Fruit fly (Drosophila melanogaster): Measurements from ENCODE around the gene alpha-Man-IIa.

The alpha-Man-IIa gene

DNA sequence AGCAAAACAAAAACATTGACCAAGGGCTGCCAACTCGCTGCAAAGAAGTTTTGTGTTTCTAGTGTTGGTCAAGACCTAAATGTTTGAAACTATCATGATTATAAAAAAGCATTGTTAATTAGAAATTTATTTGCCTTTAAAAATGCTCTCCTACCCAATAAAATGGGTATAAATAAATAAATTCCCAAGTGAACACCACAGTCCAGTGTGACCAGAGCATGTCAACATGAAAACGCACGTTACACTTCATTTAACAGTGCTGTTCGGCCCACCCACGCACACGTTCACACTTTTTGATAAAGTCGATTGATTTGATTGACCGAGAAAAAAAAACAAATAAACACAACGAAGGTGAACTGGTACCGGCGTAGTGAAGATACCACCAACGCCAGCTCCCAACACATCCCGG lies 8.2 kb upstream of the alpha-Man-IIa start, which contains the start of the genes CG9356, BBIP1 and CG8135 (continued):
- TF ChIP-seq CG13624 (GFP tag; optimal IDR thresholded peaks at IDR 0.05): peak; percentile 90
- TF ChIP-seq sug (tag; optimal IDR thresholded peaks at IDR 0.05): no peak
- TF ChIP-seq CG18764 (GFP tag; optimal IDR thresholded peaks at IDR 0.05): peak; percentile 64
- TF ChIP-seq Sry-δ (GFP tag; optimal IDR thresholded peaks at IDR 0.05): peak; percentile 72
- no peak for TF ChIP-seq org-1 (GFP tag; optimal IDR thresholded peaks at IDR 0.05)
- no peak for TF ChIP-seq CG5180 (GFP tag; optimal IDR thresholded peaks at IDR 0.05)
- TF ChIP-seq PHDP (tag; optimal IDR thresholded peaks at IDR 0.05): peak; percentile 73
- TF ChIP-seq CG11247 (GFP tag; IDR thresholded peaks at IDR 0.05): peak; percentile 54; the same call in 1 of the 2 replicates
- TF ChIP-seq schlank (tag; optimal IDR thresholded peaks at IDR 0.05): peak; percentile 20
- TF ChIP-seq tgo (GFP tag; IDR thresholded peaks at IDR 0.05): peak; percentile 60; the same call in 2 of the 3 replicates
- peak; percentile 23 for TF ChIP-seq pb (GFP tag; optimal IDR thresholded peaks at IDR 0.05)
- peak; percentile 46 for TF ChIP-seq slou (GFP tag; optimal IDR thresholded peaks at IDR 0.05)
- peak; percentile 61 for TF ChIP-seq CG9876 (GFP tag; optimal IDR thresholded peaks at IDR 0.05)
- peak; percentile 28 for TF ChIP-seq ewg (GFP tag; optimal IDR thresholded peaks at IDR 0.05)
- no peak for TF ChIP-seq peb (GFP tag; IDR thresholded peaks at IDR 0.05)
- TF ChIP-seq bcd (GFP tag; optimal IDR thresholded peaks at IDR 0.05): no peak
- no peak for TF ChIP-seq D19B (GFP tag; optimal IDR thresholded peaks at IDR 0.05)
- TF ChIP-seq Lhr (GFP tag; optimal IDR thresholded peaks at IDR 0.05): peak; percentile 84
- no peak for TF ChIP-seq CG9437 (GFP tag; optimal IDR thresholded peaks at IDR 0.05)
- TF ChIP-seq CG8388 (GFP tag; optimal IDR thresholded peaks at IDR 0.05): no peak
- no peak for TF ChIP-seq Hr39 (optimal IDR thresholded peaks at IDR 0.05)
- TF ChIP-seq hbn (GFP tag; IDR thresholded peaks at IDR 0.05; ENCODE audit: partially characterized antibody): no peak
- TF ChIP-seq CkIIα-i1 (GFP tag; IDR thresholded peaks at IDR 0.05): no peak
- no peak for TF ChIP-seq gem (tag; optimal IDR thresholded peaks at IDR 0.05)
- TF ChIP-seq MESR4 (GFP tag; optimal IDR thresholded peaks at IDR 0.05): peak; percentile 91
- TF ChIP-seq Hr78 (GFP tag; optimal IDR thresholded peaks at IDR 0.05): no peak
- peak; percentile 59; the same call in 1 of the 2 replicates for TF ChIP-seq HLH3B (GFP tag; IDR thresholded peaks at IDR 0.05)
- TF ChIP-seq chinmo (GFP tag; IDR thresholded peaks at IDR 0.05; ENCODE audit: partially characterized antibody): no peak
- TF ChIP-seq BtbVII (GFP tag; optimal IDR thresholded peaks at IDR 0.05): peak; percentile 2
- peak; percentile 26 for TF ChIP-seq Neu2 (GFP tag; optimal IDR thresholded peaks at IDR 0.05; ENCODE audit: borderline replicate concordance)
- TF ChIP-seq CG10543 (GFP tag; optimal IDR thresholded peaks at IDR 0.05): peak; percentile 50
- no peak for TF ChIP-seq ac (GFP tag; optimal IDR thresholded peaks at IDR 0.05)
- peak; percentile 29; the same call in 1 of the 3 replicates for TF ChIP-seq CG7357 (GFP tag; IDR thresholded peaks at IDR 0.05)
- peak; percentile 56 for TF ChIP-seq H2.0 (GFP tag; IDR thresholded peaks at IDR 0.05)
- TF ChIP-seq CG1792 (GFP tag; optimal IDR thresholded peaks at IDR 0.05): peak; percentile 66
- TF ChIP-seq CG1233 (GFP tag; optimal IDR thresholded peaks at IDR 0.05): peak; percentile 2
- TF ChIP-seq CG11093 (GFP tag; IDR thresholded peaks at IDR 0.05): no peak
- no peak for TF ChIP-seq rib (GFP tag; IDR thresholded peaks at IDR 0.05)
- TF ChIP-seq hb (GFP tag; IDR thresholded peaks at IDR 0.05; ENCODE audit: partially characterized antibody): no peak
- peak; percentile 69 for TF ChIP-seq Atf6 (GFP tag; IDR thresholded peaks at IDR 0.05)
- TF ChIP-seq CG2116 (GFP tag; optimal IDR thresholded peaks at IDR 0.05): peak; percentile 73
- TF ChIP-seq tup (GFP tag; optimal IDR thresholded peaks at IDR 0.05): peak; percentile 75
- TF ChIP-seq Side (GFP tag; optimal IDR thresholded peaks at IDR 0.05): peak; percentile 80
- TF ChIP-seq CG30431 (GFP tag; optimal IDR thresholded peaks at IDR 0.05): no peak
- TF ChIP-seq CG18011 (GFP tag; optimal IDR thresholded peaks at IDR 0.05): peak; percentile 68
- peak; percentile 77 for TF ChIP-seq phol (tag; optimal IDR thresholded peaks at IDR 0.05)
- TF ChIP-seq Dfd (GFP tag; optimal IDR thresholded peaks at IDR 0.05): no peak
- TF ChIP-seq CG11398 (GFP tag; optimal IDR thresholded peaks at IDR 0.05): peak; percentile 53
- no peak for TF ChIP-seq CG1832 (GFP tag; optimal IDR thresholded peaks at IDR 0.05)
- no peak for TF ChIP-seq Doc2 (GFP tag; IDR thresholded peaks at IDR 0.05)
- TF ChIP-seq ftz-f1 (GFP tag; optimal IDR thresholded peaks at IDR 0.05): peak; percentile 51
